Fruit fly (Drosophila melanogaster) whole organism, embryonic: Measurements from ENCODE around the gene Spx.

Source experiments
- Aef1 ChIP-seq: fragments of 200-800 bp; sonication (Bioruptor generic); IDR thresholded peaks from 3 replicates; pipeline ENCODE4 v1.3.6; 2022; ENCODE audit warnings: missing biosample characterization, missing genetic modification characterization
- Antp ChIP-seq: fragments of 200-800 bp; sonication (Bioruptor generic); optimal IDR thresholded peaks from 3 replicates; lab custom pipeline; 2016; ENCODE audit warnings: missing biosample characterization, missing genetic modification characterization
- Asciz ChIP-seq: fragments of 200-800 bp; sonication (Bioruptor generic); optimal IDR thresholded peaks from 2 replicates; lab custom pipeline; 2017; ENCODE audit warnings: missing biosample characterization, mild to moderate bottlenecking, missing genetic modification characterization, missing genetic modification reagents
- BtbVII ChIP-seq: fragments of 200-800 bp; sonication (Bioruptor generic); optimal IDR thresholded peaks from 3 replicates; lab custom pipeline; 2017; ENCODE audit warnings: missing biosample characterization, mild to moderate bottlenecking, missing genetic modification characterization
- CG12744 ChIP-seq: fragments of 200-800 bp; sonication (Bioruptor generic); optimal IDR thresholded peaks from 2 replicates; lab custom pipeline; 2016; ENCODE audit warnings: missing biosample characterization, missing genetic modification characterization
- CG15479 ChIP-seq: fragments of 200-800 bp; sonication (Bioruptor generic); optimal IDR thresholded peaks from 3 replicates; lab custom pipeline; 2019; ENCODE audit warnings: missing biosample characterization, mild to moderate bottlenecking, missing genetic modification characterization, moderate library complexity
- CG18476 ChIP-seq: fragments of 200-800 bp; sonication (Bioruptor generic); optimal IDR thresholded peaks from 2 replicates; lab custom pipeline; 2016; ENCODE audit warnings: missing biosample characterization, mild to moderate bottlenecking, missing genetic modification characterization
- CG2120 ChIP-seq: fragments of 200-800 bp; sonication (Bioruptor generic); optimal IDR thresholded peaks from 3 replicates; lab custom pipeline; 2016; ENCODE audit warnings: missing biosample characterization, missing genetic modification characterization
- CG2202 ChIP-seq: fragments of 200-800 bp; sonication (Bioruptor generic); optimal IDR thresholded peaks from 2 replicates; lab custom pipeline; 2018; ENCODE audit warnings: missing biosample characterization, mild to moderate bottlenecking, missing genetic modification characterization
- CG2889 ChIP-seq: fragments of 200-800 bp; sonication (Bioruptor generic); IDR thresholded peaks from 3 replicates; pipeline ENCODE4 v1.3.6; 2022; ENCODE audit warnings: missing biosample characterization, missing genetic modification characterization
- CG3163 ChIP-seq: fragments of 200-800 bp; sonication (Bioruptor generic); optimal IDR thresholded peaks from 3 replicates; lab custom pipeline; 2016; ENCODE audit warnings: missing biosample characterization, missing genetic modification characterization
- CG34422 ChIP-seq: fragments of 200-800 bp; sonication (Bioruptor generic); IDR thresholded peaks from 3 replicates; pipeline ENCODE4 v1.3.6; 2022; ENCODE audit warnings: missing biosample characterization, missing genetic modification characterization
- CG4328 ChIP-seq: fragments of 200-800 bp; sonication (Bioruptor generic); optimal IDR thresholded peaks from 3 replicates; lab custom pipeline; 2017; ENCODE audit warnings: missing biosample characterization, missing genetic modification reagents, missing genetic modification characterization
- CG5245 ChIP-seq: fragments of 200-800 bp; sonication (Bioruptor generic); optimal IDR thresholded peaks from 3 replicates; lab custom pipeline; 2016; ENCODE audit warnings: missing biosample characterization, missing genetic modification characterization
- CG7271 ChIP-seq: fragments of 200-800 bp; sonication (Bioruptor generic); optimal IDR thresholded peaks from 2 replicates; lab custom pipeline; 2018; ENCODE audit warnings: missing biosample characterization, mild to moderate bottlenecking, missing genetic modification characterization, moderate library complexity
- CG8281 ChIP-seq: fragments of 200-800 bp; sonication (Bioruptor generic); optimal IDR thresholded peaks from 2 replicates; lab custom pipeline; 2018; ENCODE audit warnings: missing biosample characterization, mild to moderate bottlenecking, missing genetic modification characterization, moderate library complexity
- CG8924 ChIP-seq: fragments of 200-800 bp; optimal IDR thresholded peaks from 3 replicates; lab custom pipeline; 2019; ENCODE audit warnings: missing biosample characterization, mild to moderate bottlenecking, missing genetic modification characterization, moderate library complexity
- CrebB ChIP-seq: fragments of 200-800 bp; sonication (Bioruptor generic); optimal IDR thresholded peaks from 3 replicates; lab custom pipeline; 2018; ENCODE audit warnings: missing biosample characterization, mild to moderate bottlenecking, missing genetic modification characterization
- Hey ChIP-seq: fragments of 200-800 bp; sonication (Bioruptor generic); optimal IDR thresholded peaks from 3 replicates; lab custom pipeline; 2018; ENCODE audit warnings: missing biosample characterization, mild to moderate bottlenecking, missing genetic modification characterization
- MESR4 ChIP-seq: fragments of 200-800 bp; sonication (Bioruptor generic); optimal IDR thresholded peaks from 2 replicates; lab custom pipeline; 2018; ENCODE audit warnings: missing biosample characterization, mild to moderate bottlenecking, missing genetic modification characterization, moderate library complexity
- Nf-YC ChIP-seq: fragments of 200-800 bp; optimal IDR thresholded peaks from 3 replicates; lab custom pipeline; 2019; ENCODE audit warnings: missing biosample characterization, mild to moderate bottlenecking, missing genetic modification characterization, moderate library complexity
- Oaz ChIP-seq: fragments of 200-800 bp; sonication (Bioruptor generic); IDR thresholded peaks from 2 replicates; pipeline ENCODE4 v1.3.6; 2022; ENCODE audit warnings: missing biosample characterization, missing genetic modification characterization
- Usf ChIP-seq: fragments of 200-800 bp; sonication (Bioruptor generic); optimal IDR thresholded peaks from 2 replicates; lab custom pipeline; 2017; ENCODE audit warnings: missing genotype, missing biosample characterization, missing genetic modification characterization
- ac ChIP-seq: fragments of 200-800 bp; sonication (Bioruptor generic); optimal IDR thresholded peaks from 3 replicates; lab custom pipeline; 2017; ENCODE audit warnings: missing biosample characterization, mild to moderate bottlenecking, missing genetic modification characterization
- ato ChIP-seq: fragments of 200-800 bp; sonication (Bioruptor generic); IDR thresholded peaks from 2 replicates; pipeline ENCODE4 v1.3.6; 2022; ENCODE audit warnings: missing biosample characterization, missing genetic modification characterization; ENCODE audit not compliant: partially characterized antibody
- bbx ChIP-seq: fragments of 200-800 bp; sonication (Bioruptor generic); IDR thresholded peaks from 2 replicates; pipeline ENCODE4 v1.3.6; 2022; ENCODE audit warnings: missing biosample characterization, missing genetic modification characterization; ENCODE audit not compliant: partially characterized antibody
- ci ChIP-seq: fragments of 200-800 bp; sonication (Bioruptor generic); IDR thresholded peaks from 3 replicates; pipeline ENCODE4 v1.3.6; 2022; ENCODE audit warnings: missing biosample characterization, missing genetic modification characterization
- en ChIP-seq: fragments of 200-800 bp; sonication (Bioruptor generic); optimal IDR thresholded peaks from 2 replicates; lab custom pipeline; 2016; ENCODE audit warnings: missing biosample characterization, missing genetic modification characterization
- eve ChIP-seq, 2 experiments: fragments of >200 bp; optimal IDR thresholded peaks; 2 replicates each; lab custom pipeline; 2017; ENCODE audit warnings: missing biosample characterization in 2 of 2, missing genetic modification characterization in 2 of 2
- grau ChIP-seq: fragments of 200-800 bp; optimal IDR thresholded peaks from 3 replicates; lab custom pipeline; 2019; ENCODE audit warnings: missing biosample characterization, mild to moderate bottlenecking, missing genetic modification characterization, moderate library complexity
- inv ChIP-seq: fragments of 200-800 bp; sonication (Bioruptor generic); IDR thresholded peaks from 2 replicates; pipeline ENCODE4 v1.3.6; 2022; ENCODE audit warnings: missing biosample characterization, missing genetic modification characterization; ENCODE audit not compliant: partially characterized antibody
- kni ChIP-seq: fragments of 200-800 bp; sonication (Bioruptor generic); optimal IDR thresholded peaks from 3 replicates; lab custom pipeline; 2017; ENCODE audit warnings: mild to moderate bottlenecking, missing biosample characterization, missing genetic modification reagents, missing genetic modification characterization
- lola ChIP-seq, 3 experiments: fragments of >200 bp in 2 of 3; fragments of 200-800 bp in 1 of 3; sonication (Bioruptor generic) in 1 of 3; optimal IDR thresholded peaks; 2 replicates each; lab custom pipeline; 2017 to 2019; ENCODE audit warnings: missing biosample characterization in 3 of 3, missing genetic modification characterization in 3 of 3, mild to moderate bottlenecking in 1 of 3, moderate library complexity in 1 of 3
- nerfin-1 ChIP-seq: fragments of 200-800 bp; sonication (Bioruptor generic); optimal IDR thresholded peaks from 3 replicates; lab custom pipeline; 2019; ENCODE audit warnings: missing biosample characterization, mild to moderate bottlenecking, missing genetic modification characterization, moderate library complexity
- nom ChIP-seq: fragments of 200-800 bp; sonication (Bioruptor generic); optimal IDR thresholded peaks from 2 replicates; lab custom pipeline; 2017; ENCODE audit warnings: missing biosample characterization, missing genetic modification characterization, mild to moderate bottlenecking, moderate library complexity, missing genetic modification reagents
- otp ChIP-seq: fragments of 200-800 bp; sonication (Bioruptor generic); IDR thresholded peaks from 3 replicates; pipeline ENCODE4, ENCODE4 v1.3.6; 2022; ENCODE audit warnings: missing biosample characterization, missing genetic modification characterization
- pan ChIP-seq, 4 experiments: fragments of >200 bp in 3 of 4; fragments of 200-800 bp in 1 of 4; sonication (Bioruptor generic) in 1 of 4; optimal IDR thresholded peaks in 3 of 4; IDR thresholded peaks in 1 of 4; 2 replicates each; pipeline versions ENCODE4 v1.3.6 to Lab custom; 2017 to 2022; ENCODE audit warnings: missing biosample characterization in 2 of 4, missing genetic modification characterization in 2 of 4, mixed read lengths in 1 of 4
- pb ChIP-seq: fragments of 200-800 bp; sonication (Bioruptor generic); optimal IDR thresholded peaks from 3 replicates; lab custom pipeline; 2016; ENCODE audit warnings: missing biosample characterization, missing genetic modification characterization
- row ChIP-seq: fragments of 200-800 bp; sonication (Bioruptor generic); IDR thresholded peaks from 3 replicates; pipeline ENCODE4 v1.3.6; 2022; ENCODE audit warnings: missing biosample characterization, missing genetic modification characterization
- sd ChIP-seq: fragments of 200-800 bp; sonication (Bioruptor generic); optimal IDR thresholded peaks from 3 replicates; lab custom pipeline; 2018; ENCODE audit warnings: missing biosample characterization, mild to moderate bottlenecking, missing genetic modification characterization, moderate library complexity
- so ChIP-seq: fragments of 200-800 bp; sonication (Bioruptor generic); IDR thresholded peaks from 3 replicates; pipeline ENCODE4 v1.3.6; 2022; ENCODE audit warnings: missing biosample characterization, missing genetic modification characterization
- tna ChIP-seq: fragments of 200-800 bp; sonication (Bioruptor generic); IDR thresholded peaks from 2 replicates; pipeline ENCODE4 v1.3.6; 2022; ENCODE audit warnings: missing biosample characterization, missing genetic modification characterization; ENCODE audit not compliant: partially characterized antibody
- trem ChIP-seq: fragments of 200-800 bp; optimal IDR thresholded peaks from 3 replicates; lab custom pipeline; 2019; ENCODE audit warnings: missing biosample characterization, mild to moderate bottlenecking, missing genetic modification characterization, moderate library complexity
- trh ChIP-seq: fragments of 200-800 bp; sonication (Bioruptor generic); optimal IDR thresholded peaks from 2 replicates; lab custom pipeline; 2016; ENCODE audit warnings: missing biosample characterization, missing genetic modification characterization
- wek ChIP-seq: fragments of 200-800 bp; sonication (Bioruptor generic); optimal IDR thresholded peaks from 3 replicates; lab custom pipeline; 2018; ENCODE audit warnings: missing biosample characterization, mild to moderate bottlenecking, missing genetic modification characterization, moderate library complexity
- zf30C ChIP-seq: fragments of 200-800 bp; sonication (Bioruptor generic); optimal IDR thresholded peaks from 3 replicates; lab custom pipeline; 2018; ENCODE audit warnings: missing biosample characterization, mild to moderate bottlenecking, missing genetic modification characterization

The Spx gene

DNA sequence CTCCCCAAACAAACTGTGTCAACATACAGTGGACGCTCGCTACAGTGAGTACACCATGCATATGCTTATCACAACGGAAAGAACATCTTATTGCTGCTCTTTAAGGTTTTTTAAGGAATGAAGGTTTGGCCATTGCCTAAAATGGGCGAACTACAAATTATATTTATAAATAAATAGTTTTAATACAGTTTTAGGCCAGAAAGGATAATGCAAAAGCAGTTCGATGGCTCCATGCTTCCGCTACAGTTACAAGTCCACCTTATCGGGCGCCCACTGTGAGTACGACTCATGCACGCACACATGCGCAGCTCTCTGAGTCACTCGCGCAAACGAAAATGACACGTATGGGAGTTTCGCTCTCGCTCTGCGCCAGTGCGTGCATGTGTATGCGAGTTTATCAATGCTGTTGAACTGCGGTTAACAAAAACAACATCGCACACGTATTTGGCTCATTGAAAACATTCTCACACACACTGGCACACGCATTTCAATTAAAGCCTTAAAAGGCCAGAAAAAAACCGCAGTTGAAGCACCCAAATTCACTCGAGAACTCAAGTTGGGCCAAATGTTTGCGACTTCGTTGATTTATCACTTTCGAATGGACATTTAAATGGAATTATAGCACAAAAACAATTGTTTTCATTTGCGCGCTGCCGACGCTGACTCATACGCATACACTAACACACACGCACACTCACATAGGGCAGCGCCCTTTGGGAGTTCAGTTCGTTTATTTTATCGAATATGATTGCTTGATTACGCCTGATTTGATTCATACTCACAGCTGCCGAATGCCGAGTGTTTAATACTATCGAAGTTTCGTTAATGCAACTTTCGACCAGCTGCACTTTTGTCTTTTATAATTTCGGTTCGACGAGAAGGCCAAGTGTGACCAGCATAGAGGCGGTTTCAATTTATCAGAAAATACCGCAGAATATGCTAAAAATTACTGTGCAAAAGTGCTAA lies 31.1 kb upstream of the Spx start, which contains the start of gene sqh (continued):
- TF ChIP-seq nom (GFP tag; lab: Kevin White, UChicago) (peak; percentile 70), tna (GFP tag; lab: Robert Waterston, UW) (no peak), CG2120 (GFP tag; lab: Kevin White, UChicago) (peak; percentile 83), ci (GFP tag; lab: Robert Waterston, UW) (peak; percentile 88), wek (GFP tag; lab: Kevin White, UChicago) (peak; percentile 76), sd (peak; percentile 86), CG5245 (peak; percentile 58), CG18476 (GFP tag; lab: Kevin White, UChicago) (peak; percentile 74), CG15479 (peak; percentile 94), CG3163 (GFP tag; lab: Kevin White, UChicago) (no peak), CG34422 (GFP tag; lab: Robert Waterston, UW) (peak; percentile 88), ac (GFP tag; lab: Kevin White, UChicago) (peak; percentile 65), Usf (peak; percentile 80), CG8281 (tag; lab: Kevin White, UChicago) (peak; percentile 79), grau (tag; lab: Kevin White, UChicago) (peak; percentile 99), Aef1 (peak; percentile 85), trem (peak; percentile 55), BtbVII (GFP tag; lab: Kevin White, UChicago) (peak; percentile 80), Antp (peak; percentile 43), ato (GFP tag; lab: Robert Waterston, UW) (no peak), Nf-YC (tag; lab: Kevin White, UChicago) (peak; percentile 84), bbx (GFP tag; lab: Robert Waterston, UW) (no peak), zf30C (GFP tag; lab: Kevin White, UChicago) (no peak), CG2202 (tag; lab: Kevin White, UChicago) (peak; percentile 74), en (GFP tag; lab: Kevin White, UChicago) (no peak), trh (peak; percentile 24), Oaz (GFP tag; lab: Robert Waterston, UW) (peak; percentile 82), otp (GFP tag; lab: Robert Waterston, UW) (peak; percentile 69; the same call in 2 of the 3 replicates), row (GFP tag; lab: Robert Waterston, UW) (peak; percentile 99), Asciz (peak; percentile 78), pan (optimal IDR thresholded peaks at IDR 0.05; lab: Kevin White, UChicago) (no peak), pan (GFP tag; optimal IDR thresholded peaks at IDR 0.05 in 1 of 2, IDR thresholded peaks at IDR 0.05 in 1 of 2) (peak in 1 of 2 experiments; percentile 87), inv (GFP tag; lab: Robert Waterston, UW) (no peak), CG7271 (tag; lab: Kevin White, UChicago) (no peak), so (GFP tag; lab: Robert Waterston, UW) (peak; percentile 87; the same call in 1 of the 3 replicates), CG12744 (GFP tag; lab: Kevin White, UChicago) (peak; percentile 44), CrebB (tag; lab: Kevin White, UChicago) (peak; percentile 83), lola (GFP tag; optimal IDR thresholded peaks at IDR 0.05; lab: Kevin White, UChicago) (peak in 1 of 3 experiments; percentile 84), CG2889 (GFP tag; lab: Robert Waterston, UW) (peak; percentile 87), kni (GFP tag; lab: Kevin White, UChicago) (peak; percentile 85), CG4328 (GFP tag; lab: Kevin White, UChicago) (peak; percentile 87), pb (GFP tag; lab: Kevin White, UChicago) (no peak), Hey (tag; lab: Kevin White, UChicago) (no peak), nerfin-1 (tag; lab: Kevin White, UChicago) (peak; percentile 80), eve (GFP tag; optimal IDR thresholded peaks at IDR 0.05; lab: Kevin White, UChicago) (no peak), CG8924 (tag; lab: Kevin White, UChicago) (peak; percentile 91), MESR4 (GFP tag; lab: Kevin White, UChicago) (peak; percentile 83)
